7 worm cellular contexts compared by ENCODE assay signal in genomic region chrX:6515267-6515666, ce11.
TF ChIP-seq lines count a peak whose summit lies in the region.

No protein-coding gene starts in this region.

TF ChIP-seq in whole organism, L1 larva, 84 proteins besides CTCF, POLR2A, EP300 and RAD21:
- TF ChIP-seq nhr-19 (GFP tag; conservative IDR thresholded peaks at IDR 0.05; lab: Robert Waterston, UW) (no peak), blmp-1 (tag; optimal IDR thresholded peaks at IDR 0.05; lab: Kevin White, UChicago) (peak; percentile 100), swsn-7 (tag; optimal IDR thresholded peaks at IDR 0.05; lab: Kevin White, UChicago) (no peak), aly-2 (tag; optimal IDR thresholded peaks at IDR 0.05; lab: Kevin White, UChicago) (no peak), egl-27 (tag; optimal IDR thresholded peaks at IDR 0.05; lab: Kevin White, UChicago) (no peak), jun-1 (tag; optimal IDR thresholded peaks at IDR 0.05; lab: Kevin White, UChicago) (no peak)
TF ChIP-seq in whole organism, L1 larva: peak in this region for 1.

TF ChIP-seq in whole organism, L2 larva, 48 proteins besides CTCF, POLR2A, EP300 and RAD21 (continues in another document):
- peak; percentile 18 for TF ChIP-seq ceh-16 (tag; optimal IDR thresholded peaks at IDR 0.05; lab: Kevin White, UChicago)
- TF ChIP-seq nhr-77 (tag; optimal IDR thresholded peaks at IDR 0.05; lab: Kevin White, UChicago): no peak
- TF ChIP-seq egl-27 (tag; optimal IDR thresholded peaks at IDR 0.05; lab: Kevin White, UChicago): no peak
- no peak for TF ChIP-seq Y55F3AM.14 (GFP tag; optimal IDR thresholded peaks at IDR 0.05; lab: Kevin White, UChicago)
- TF ChIP-seq elt-3 (tag; optimal IDR thresholded peaks at IDR 0.05; lab: Kevin White, UChicago): no peak
- TF ChIP-seq ztf-1 (GFP tag; conservative IDR thresholded peaks at IDR 0.05; lab: Robert Waterston, UW): no peak
- TF ChIP-seq fos-1 (tag; optimal IDR thresholded peaks at IDR 0.05; lab: Kevin White, UChicago): peak; percentile 16
- peak; percentile 99 for TF ChIP-seq blmp-1 (tag; optimal IDR thresholded peaks at IDR 0.05; lab: Kevin White, UChicago; ENCODE audit: insufficient read depth)
- no peak for TF ChIP-seq skn-1 (tag; optimal IDR thresholded peaks at IDR 0.05; lab: Kevin White, UChicago)
- no peak for TF ChIP-seq sma-9 (GFP tag; optimal IDR thresholded peaks at IDR 0.05; lab: Kevin White, UChicago)
- TF ChIP-seq sma-9 (tag; optimal IDR thresholded peaks at IDR 0.05; lab: Kevin White, UChicago): no peak
- TF ChIP-seq ZK546.5 (tag; optimal IDR thresholded peaks at IDR 0.05; lab: Kevin White, UChicago): no peak
- no peak for TF ChIP-seq ama-1 (optimal IDR thresholded peaks at IDR 0.05; lab: Kevin White, UChicago)
- TF ChIP-seq nhr-21 (tag; optimal IDR thresholded peaks at IDR 0.05; lab: Kevin White, UChicago): peak; percentile 66
- TF ChIP-seq peb-1 (tag; optimal IDR thresholded peaks at IDR 0.05; lab: Kevin White, UChicago): no peak

TF ChIP-seq in whole organism, L3 larva, 47 proteins besides CTCF, POLR2A, EP300 and RAD21:
- TF ChIP-seq zag-1 (tag; optimal IDR thresholded peaks at IDR 0.05; lab: Kevin White, UChicago): no peak
- TF ChIP-seq nhr-23 (tag; optimal IDR thresholded peaks at IDR 0.05; lab: Kevin White, UChicago): peak; percentile 95
- peak; percentile 28 for TF ChIP-seq nhr-43 (tag; optimal IDR thresholded peaks at IDR 0.05; lab: Kevin White, UChicago; ENCODE audit: poor library complexity, severe bottlenecking)
- TF ChIP-seq nhr-25 (tag; optimal IDR thresholded peaks at IDR 0.05; lab: Kevin White, UChicago): peak; percentile 78
- peak; percentile 10 for TF ChIP-seq unc-62 (GFP tag; optimal IDR thresholded peaks at IDR 0.05; lab: Kevin White, UChicago)
- TF ChIP-seq jun-1 (tag; optimal IDR thresholded peaks at IDR 0.05; lab: Kevin White, UChicago): no peak
- no peak for TF ChIP-seq nhr-12 (tag; optimal IDR thresholded peaks at IDR 0.05; lab: Kevin White, UChicago)
TF ChIP-seq in whole organism, L3 larva: peak in this region for 4.

TF ChIP-seq in whole organism, L4 larva, 104 proteins besides CTCF, POLR2A, EP300 and RAD21:
- TF ChIP-seq nhr-28 (tag; optimal IDR thresholded peaks at IDR 0.05; lab: Kevin White, UChicago) (peak; percentile 1), skn-1 (tag; optimal IDR thresholded peaks at IDR 0.05; lab: Kevin White, UChicago) (no peak), hlh-30 (tag; optimal IDR thresholded peaks at IDR 0.05; lab: Kevin White, UChicago; ENCODE audit: insufficient read depth) (peak; percentile 76), attf-4 (tag; optimal IDR thresholded peaks at IDR 0.05; lab: Kevin White, UChicago) (no peak), mdl-1 (tag; optimal IDR thresholded peaks at IDR 0.05; lab: Kevin White, UChicago) (peak in 1 of 2 experiments; percentile 22), aha-1 (tag; lab: Kevin White, UChicago) (peak; percentile 63), nhr-25 (tag; optimal IDR thresholded peaks at IDR 0.05; lab: Kevin White, UChicago; ENCODE audit: borderline replicate concordance, insufficient read depth) (peak; percentile 10), dmd-8 (GFP tag; IDR thresholded peaks at IDR 0.05; lab: Robert Waterston, UW) (no peak), hlh-11 (tag; optimal IDR thresholded peaks at IDR 0.05; lab: Kevin White, UChicago) (peak; percentile 50), unc-62 (GFP tag; optimal IDR thresholded peaks at IDR 0.05 in 1 of 2; lab: Kevin White, UChicago) (peak in 1 of 2 experiments; percentile 3), unc-62 (tag; optimal IDR thresholded peaks at IDR 0.05; lab: Kevin White, UChicago) (no peak)

TF ChIP-seq in whole organism, late embryonic, 69 proteins besides CTCF, POLR2A, EP300 and RAD21:
- TF ChIP-seq hlh-15 (tag; optimal IDR thresholded peaks at IDR 0.05; lab: Kevin White, UChicago) (no peak), dve-1 (tag; optimal IDR thresholded peaks at IDR 0.05; lab: Kevin White, UChicago) (no peak), hlh-6 (tag; optimal IDR thresholded peaks at IDR 0.05; lab: Kevin White, UChicago) (no peak), npax-4 (tag; optimal IDR thresholded peaks at IDR 0.05; lab: Kevin White, UChicago) (no peak), hlh-30 (tag; optimal IDR thresholded peaks at IDR 0.05; lab: Kevin White, UChicago; ENCODE audit: insufficient read depth) (peak; percentile 1), lin-11 (tag; optimal IDR thresholded peaks at IDR 0.05; lab: Kevin White, UChicago) (no peak), ceh-19 (GFP tag; optimal IDR thresholded peaks at IDR 0.05; lab: Kevin White, UChicago) (no peak), C38D4.7 (GFP tag; optimal IDR thresholded peaks at IDR 0.05; lab: Kevin White, UChicago) (no peak)

TF ChIP-seq in whole organism, mixed stage, embryonic, 35 proteins besides CTCF, POLR2A, EP300 and RAD21:
- TF ChIP-seq blmp-1 (tag; optimal IDR thresholded peaks at IDR 0.05; lab: Kevin White, UChicago) (peak; percentile 90), sem-2 (GFP tag; optimal IDR thresholded peaks at IDR 0.05; lab: Kevin White, UChicago) (no peak), ham-2 (GFP tag; optimal IDR thresholded peaks at IDR 0.05; lab: Kevin White, UChicago) (peak; percentile 61)

TF ChIP-seq in whole organism, young adult, 124 proteins besides CTCF, POLR2A, EP300 and RAD21:
- 0 out of 2 replicates have a peak, but pooled peaks have one; percentile 59 for TF ChIP-seq aptf-3 (GFP tag; IDR thresholded peaks at IDR 0.05; lab: Robert Waterston, UW)
- 0 out of 2 replicates have a peak, but pooled peaks have one; percentile 38 for TF ChIP-seq madf-3 (GFP tag; IDR thresholded peaks at IDR 0.05; lab: Robert Waterston, UW)
- no peak for TF ChIP-seq ceh-27 (GFP tag; optimal IDR thresholded peaks at IDR 0.05; lab: Kevin White, UChicago)
